Fruit fly (Drosophila melanogaster): Measurements from ENCODE around the gene Fdx2.

The Fdx2 gene

dm6 chr3L:4318677-4319580 lies 26.6 kb downstream of the Fdx2 start, which contains the start of gene PMP34:
PMP34 (plus strand) TSS chr3L:4318755.
- TF ChIP-seq CG11247 (GFP tag; IDR thresholded peaks at IDR 0.05) (no peak), tio (GFP tag; optimal IDR thresholded peaks at IDR 0.05) (no peak), Asciz (GFP tag; optimal IDR thresholded peaks at IDR 0.05) (no peak), Sry-β (GFP tag; optimal IDR thresholded peaks at IDR 0.05) (no peak), CG17912 (GFP tag; optimal IDR thresholded peaks at IDR 0.05) (no peak), E2f2 (GFP tag; IDR thresholded peaks at IDR 0.05) (peak; percentile 11; the same call in 1 of the 2 replicates), Fer3 (tag; optimal IDR thresholded peaks at IDR 0.05) (no peak), Dbx (GFP tag; IDR thresholded peaks at IDR 0.05) (0 out of 3 replicates have a peak, but pooled peaks have one; percentile 18), gfzf (GFP tag; optimal IDR thresholded peaks at IDR 0.05) (peak; percentile 63), CG12769 (tag; optimal IDR thresholded peaks at IDR 0.05) (peak; percentile 87), CG4617 (GFP tag; optimal IDR thresholded peaks at IDR 0.05; ENCODE audit: borderline replicate concordance) (peak; percentile 24), pzg (GFP tag; optimal IDR thresholded peaks at IDR 0.05) (peak; percentile 25), hkb (optimal IDR thresholded peaks at IDR 0.05) (no peak), hkb (GFP tag; IDR thresholded peaks at IDR 0.05) (0 out of 2 replicates have a peak, but pooled peaks have one; percentile 17), CG4820 (GFP tag; optimal IDR thresholded peaks at IDR 0.05) (no peak), Lhr (GFP tag; optimal IDR thresholded peaks at IDR 0.05) (no peak), CG10959 (GFP tag; IDR thresholded peaks at IDR 0.05) (no peak), Vsx1 (GFP tag; optimal IDR thresholded peaks at IDR 0.05) (peak; percentile 34), CG15696 (tag; optimal IDR thresholded peaks at IDR 0.05) (no peak), CG4854 (GFP tag; optimal IDR thresholded peaks at IDR 0.05) (no peak), Deaf1 (tag; optimal IDR thresholded peaks at IDR 0.05) (peak; percentile 89), GATAe (GFP tag; conservative IDR thresholded peaks at IDR 0.05) (peak; percentile 57; the same call in 1 of the 2 replicates), eyg (GFP tag; optimal IDR thresholded peaks at IDR 0.05) (no peak), Mes4 (GFP tag; optimal IDR thresholded peaks at IDR 0.05) (no peak), pb (GFP tag; optimal IDR thresholded peaks at IDR 0.05) (no peak), salm (tag; optimal IDR thresholded peaks at IDR 0.05) (no peak), YL-1 (GFP tag; optimal IDR thresholded peaks at IDR 0.05) (peak; percentile 34), Myb (GFP tag; optimal IDR thresholded peaks at IDR 0.05) (peak; percentile 35), CG2712 (tag; optimal IDR thresholded peaks at IDR 0.05) (no peak), CG8388 (GFP tag; optimal IDR thresholded peaks at IDR 0.05) (no peak), CG4360 (GFP tag; IDR thresholded peaks at IDR 0.05) (no peak), TFAM (GFP tag; optimal IDR thresholded peaks at IDR 0.05) (no peak), CG2199 (GFP tag; IDR thresholded peaks at IDR 0.05) (0 out of 3 replicates have a peak, but pooled peaks have one; percentile 29), Sry-δ (GFP tag; optimal IDR thresholded peaks at IDR 0.05) (no peak), CG13287 (GFP tag; IDR thresholded peaks at IDR 0.05; ENCODE audit: partially characterized antibody) (no peak), CG3407 (GFP tag; optimal IDR thresholded peaks at IDR 0.05) (no peak), CG6854 (GFP tag; optimal IDR thresholded peaks at IDR 0.05) (no peak), org-1 (GFP tag; optimal IDR thresholded peaks at IDR 0.05) (no peak), Doc2 (GFP tag; IDR thresholded peaks at IDR 0.05) (no peak), B-H1 (GFP tag; IDR thresholded peaks at IDR 0.05) (no peak), sim (GFP tag; IDR thresholded peaks at IDR 0.05) (no peak), ems (GFP tag; optimal IDR thresholded peaks at IDR 0.05) (no peak), gem (tag; optimal IDR thresholded peaks at IDR 0.05) (no peak), CG13123 (GFP tag; optimal IDR thresholded peaks at IDR 0.05) (no peak), CG3838 (GFP tag; optimal IDR thresholded peaks at IDR 0.05) (no peak), aop (GFP tag; IDR thresholded peaks at IDR 0.05) (no peak), CG17568 (GFP tag; optimal IDR thresholded peaks at IDR 0.05) (no peak), MBD-R2 (GFP tag; IDR thresholded peaks at IDR 0.05) (peak; percentile 69), stwl (tag; optimal IDR thresholded peaks at IDR 0.05) (peak; percentile 69)
